Fruit fly (Drosophila melanogaster) whole organism, pupa: ENCODE data around the gene Cyp4d8.

Source experiments
- CG10348 ChIP-seq: fragments of 200-800 bp; sonication (Bioruptor generic); IDR thresholded peaks from 2 replicates; pipeline ENCODE4 v1.3.6; 2022; ENCODE audit warnings: missing biosample characterization, missing genetic modification characterization
- CG12605 ChIP-seq: fragments of 200-800 bp; sonication (Bioruptor generic); IDR thresholded peaks from 2 replicates; pipeline ENCODE4 v1.3.6; 2022; ENCODE audit warnings: missing biosample characterization, missing genetic modification characterization
- CG14655 ChIP-seq: fragments of 200-800 bp; sonication (Bioruptor generic); optimal IDR thresholded peaks from 3 replicates; lab custom pipeline; 2017; ENCODE audit warnings: mild to moderate bottlenecking, missing biosample characterization, missing genetic modification reagents, missing genetic modification characterization
- CG32121 ChIP-seq: fragments of 200-800 bp; sonication (Bioruptor generic); IDR thresholded peaks from 2 replicates; pipeline ENCODE4 v1.3.6; 2022; ENCODE audit warnings: missing biosample characterization, missing genetic modification characterization
- CG34367 ChIP-seq: fragments of 200-800 bp; sonication (Bioruptor generic); optimal IDR thresholded peaks from 2 replicates; lab custom pipeline; 2018; ENCODE audit warnings: missing biosample characterization, mild to moderate bottlenecking, missing genetic modification characterization
- CG8159 ChIP-seq: fragments of 200-800 bp; sonication (Bioruptor generic); optimal IDR thresholded peaks from 3 replicates; lab custom pipeline; 2018; ENCODE audit warnings: missing biosample characterization, mild to moderate bottlenecking, missing genetic modification characterization, moderate library complexity
- CG8301 ChIP-seq: fragments of 200-800 bp; sonication (Bioruptor generic); optimal IDR thresholded peaks from 2 replicates; lab custom pipeline; 2018; ENCODE audit warnings: missing biosample characterization, mild to moderate bottlenecking, missing genetic modification characterization
- CG9948 ChIP-seq: fragments of 200-800 bp; sonication (Bioruptor generic); optimal IDR thresholded peaks from 2 replicates; lab custom pipeline; 2018; ENCODE audit warnings: missing biosample characterization, mild to moderate bottlenecking, missing genetic modification characterization, moderate library complexity
- EcR ChIP-seq: fragments of 200-800 bp; sonication (Bioruptor generic); optimal IDR thresholded peaks from 3 replicates; lab custom pipeline; 2019; ENCODE audit warnings: missing biosample characterization, missing genetic modification characterization, mild to moderate bottlenecking, moderate library complexity, missing genetic modification reagents
- Ets98B ChIP-seq: fragments of 200-800 bp; sonication (Bioruptor generic); IDR thresholded peaks from 2 replicates; pipeline ENCODE4 v1.3.6; 2022; ENCODE audit warnings: missing biosample characterization, missing genetic modification characterization
- Pif1A ChIP-seq: fragments of 200-800 bp; sonication (Bioruptor generic); optimal IDR thresholded peaks from 3 replicates; lab custom pipeline; 2016; ENCODE audit warnings: missing biosample characterization, missing genetic modification characterization
- Pif1B ChIP-seq: fragments of 200-800 bp; sonication (Bioruptor generic); optimal IDR thresholded peaks from 3 replicates; lab custom pipeline; 2016; ENCODE audit warnings: missing biosample characterization, missing genetic modification characterization
- fd96Ca ChIP-seq: fragments of 200-800 bp; sonication (Bioruptor generic); IDR thresholded peaks from 3 replicates; pipeline ENCODE4 v1.3.6; 2022; ENCODE audit warnings: missing biosample characterization, missing genetic modification characterization
- rn ChIP-seq: fragments of 200-800 bp; sonication (Bioruptor generic); IDR thresholded peaks from 2 replicates; pipeline ENCODE4 v1.3.6; 2022; ENCODE audit warnings: missing biosample characterization, missing genetic modification characterization

dm6 chr3L:7496097-7496496 is at the start of gene Cyp4d8:
- TF ChIP-seq CG12605 (GFP tag; lab: Robert Waterston, UW) (no peak), Ets98B (no peak), CG9948 (tag; lab: Kevin White, UChicago) (no peak), CG10348 (GFP tag; lab: Robert Waterston, UW) (no peak), EcR (GFP tag; lab: Kevin White, UChicago) (no peak), fd96Ca (GFP tag; lab: Robert Waterston, UW) (no peak), CG8159 (no peak), CG8301 (tag; lab: Kevin White, UChicago) (no peak), CG32121 (no peak), Pif1A (GFP tag; lab: Kevin White, UChicago) (no peak), Pif1B (GFP tag; lab: Kevin White, UChicago) (no peak), rn (GFP tag; lab: Robert Waterston, UW) (no peak), CG14655 (GFP tag; lab: Kevin White, UChicago) (no peak), CG34367 (no peak)
